Worm (Caenorhabditis elegans) whole organism, L4/young adult: ENCODE measurements around the gene srj-40.

Experiments used
- W03F9.2 ChIP-seq: fragments of 150-350 bp; optimal IDR thresholded peaks from 2 replicates; lab custom pipeline; 2014; ENCODE audit warnings: missing biosample characterization, missing genetic modification characterization
- dao-5 ChIP-seq: sonication (generic microtip); optimal IDR thresholded peaks from 2 replicates; lab custom pipeline; 2016; ENCODE audit warnings: missing genotype, missing genetic modification characterization, moderate library complexity, missing compliant biosample characterization

- TF ChIP-seq W03F9.2 (tag; lab: Kevin White, UChicago) (no peak), dao-5 (tag; lab: Kevin White, UChicago) (no peak)
Measured at ce11 chrV:4082952-4083351, 18.7 kb upstream of the srj-40 start, which contains the start of gene F38H12.5.
